Worm (Caenorhabditis elegans) whole organism, L2 larva: ENCODE measurements around the gene T20D3.6.
A peak's percentile ranks its signal among the peaks of the same experiment; 100 is the strongest.

ENCODE experiments used
- C34F6.9 ChIP-seq: fragments of 150-350 bp; optimal IDR thresholded peaks from 2 replicates; lab custom pipeline; 2014; ENCODE audit warnings: missing biosample characterization, missing genetic modification characterization
- F13H6.1 ChIP-seq: sonication (generic microtip); optimal IDR thresholded peaks from 2 replicates; lab custom pipeline; 2016; ENCODE audit warnings: missing genetic modification characterization, missing compliant biosample characterization
- R02D3.7 ChIP-seq: fragments of 150-350 bp; optimal IDR thresholded peaks from 2 replicates; lab custom pipeline; 2014; ENCODE audit warnings: missing biosample characterization, missing genetic modification characterization
- Y55F3AM.14 ChIP-seq: fragments of 200-800 bp; sonication (Bioruptor generic); optimal IDR thresholded peaks from 2 replicates; lab custom pipeline; 2018; ENCODE audit warnings: mild to moderate bottlenecking, missing genetic modification characterization, missing compliant biosample characterization
- alr-1 ChIP-seq: fragments of 150-350 bp; optimal IDR thresholded peaks from 2 replicates; lab custom pipeline; 2014; ENCODE audit warnings: missing biosample characterization, missing genetic modification characterization
- ama-1 ChIP-seq: fragments of 150-350 bp; optimal IDR thresholded peaks from 2 replicates; lab custom pipeline; 2018; ENCODE audit warnings: inconsistent platforms
- blmp-1 ChIP-seq: sonication (generic microtip); optimal IDR thresholded peaks from 2 replicates; lab custom pipeline; 2017; ENCODE audit warnings: missing genetic modification characterization, mild to moderate bottlenecking, missing compliant biosample characterization, antibody characterized with exemption, moderate library complexity; ENCODE audit not compliant: insufficient read depth
- ceh-82 ChIP-seq: fragments of 150-350 bp; optimal IDR thresholded peaks from 2 replicates; lab custom pipeline; 2014; ENCODE audit warnings: missing biosample characterization, missing genetic modification characterization
- crh-2 ChIP-seq: sonication (generic microtip); optimal IDR thresholded peaks from 2 replicates; lab custom pipeline; 2017; ENCODE audit warnings: missing biosample characterization, missing genetic modification characterization
- dmd-4 ChIP-seq: sonication (generic microtip); optimal IDR thresholded peaks from 2 replicates; lab custom pipeline; 2017; ENCODE audit warnings: missing biosample characterization, missing genetic modification characterization
- egl-27 ChIP-seq: sonication (generic microtip); optimal IDR thresholded peaks from 3 replicates; lab custom pipeline; 2017; ENCODE audit warnings: missing biosample characterization, missing genetic modification reagents, missing genetic modification characterization
- elt-1 ChIP-seq: fragments of 150-350 bp; optimal IDR thresholded peaks from 2 replicates; lab custom pipeline; 2014; ENCODE audit warnings: missing biosample characterization, missing genetic modification characterization
- fos-1 ChIP-seq: fragments of 150-350 bp; optimal IDR thresholded peaks from 2 replicates; lab custom pipeline; 2014; ENCODE audit warnings: missing biosample characterization, missing genetic modification characterization
- gmeb-1 ChIP-seq: fragments of 150-350 bp; optimal IDR thresholded peaks from 2 replicates; lab custom pipeline; 2014; ENCODE audit warnings: missing biosample characterization, missing genetic modification characterization
- lin-11 ChIP-seq: fragments of 150-350 bp; sonication (generic microtip); optimal IDR thresholded peaks from 2 replicates; lab custom pipeline; 2014; ENCODE audit warnings: missing biosample characterization, missing genetic modification characterization, inconsistent platforms, mixed read lengths
- lin-13 ChIP-seq: fragments of 150-350 bp; optimal IDR thresholded peaks from 2 replicates; lab custom pipeline; 2014; ENCODE audit warnings: missing biosample characterization, missing genetic modification reagents, missing genetic modification characterization
- lsy-2 ChIP-seq, 2 experiments: fragments of 150-350 bp in 1 of 2; sonication (generic microtip) in 1 of 2; optimal IDR thresholded peaks; 2 replicates each; lab custom pipeline; 2014 to 2017; ENCODE audit warnings: missing biosample characterization in 2 of 2, missing genetic modification characterization in 2 of 2
- mab-5 ChIP-seq: fragments of 150-350 bp; optimal IDR thresholded peaks from 2 replicates; lab custom pipeline; 2014; ENCODE audit warnings: missing biosample characterization, missing genetic modification characterization
- mdl-1 ChIP-seq, 2 experiments: fragments of 150-350 bp in 1 of 2; sonication (generic microtip) in 1 of 2; optimal IDR thresholded peaks; 2 replicates each; lab custom pipeline; 2017; ENCODE audit warnings: missing biosample characterization in 2 of 2, missing genetic modification characterization in 2 of 2
- nhr-11 ChIP-seq: fragments of 150-350 bp; optimal IDR thresholded peaks from 2 replicates; lab custom pipeline; 2014; ENCODE audit warnings: missing biosample characterization, missing genetic modification characterization
- nhr-129 ChIP-seq: fragments of 150-350 bp; optimal IDR thresholded peaks from 2 replicates; lab custom pipeline; 2014; ENCODE audit warnings: missing biosample characterization, missing genetic modification characterization
- nhr-237 ChIP-seq: fragments of 150-350 bp; optimal IDR thresholded peaks from 2 replicates; lab custom pipeline; 2014; ENCODE audit warnings: missing biosample characterization, missing genetic modification characterization
- nhr-25 ChIP-seq: fragments of 150-350 bp; sonication (generic microtip); optimal IDR thresholded peaks from 3 replicates; lab custom pipeline; 2014; ENCODE audit warnings: missing biosample characterization, missing genetic modification characterization
- nhr-77 ChIP-seq: fragments of 150-350 bp; optimal IDR thresholded peaks from 2 replicates; lab custom pipeline; 2014; ENCODE audit warnings: missing biosample characterization, missing genetic modification characterization
- peb-1 ChIP-seq: fragments of 150-350 bp; optimal IDR thresholded peaks from 2 replicates; lab custom pipeline; 2014; ENCODE audit warnings: missing biosample characterization, missing genetic modification characterization
- skn-1 ChIP-seq: sonication (generic microtip); optimal IDR thresholded peaks from 2 replicates; lab custom pipeline; 2017; ENCODE audit warnings: missing biosample characterization, missing genetic modification characterization
- sma-3 ChIP-seq: sonication (generic microtip); optimal IDR thresholded peaks from 2 replicates; lab custom pipeline; 2016; ENCODE audit warnings: missing genetic modification reagents, missing genetic modification characterization, missing compliant biosample characterization
- sma-9 ChIP-seq, 2 experiments: fragments of 150-350 bp in 1 of 2; sonication (generic microtip) in 1 of 2; optimal IDR thresholded peaks; 2 replicates each; lab custom pipeline; 2014 to 2016; ENCODE audit warnings: missing genetic modification characterization in 2 of 2, mild to moderate bottlenecking in 1 of 2, missing biosample characterization in 1 of 2, missing compliant biosample characterization in 1 of 2, missing genetic modification reagents in 1 of 2, moderate library complexity in 1 of 2
- snpc-4 ChIP-seq: fragments of 150-350 bp; optimal IDR thresholded peaks from 2 replicates; lab custom pipeline; 2014; ENCODE audit warnings: missing biosample characterization, missing genetic modification characterization
- unc-55 ChIP-seq: fragments of 150-350 bp; sonication (generic microtip); optimal IDR thresholded peaks from 3 replicates; lab custom pipeline; 2014; ENCODE audit warnings: missing biosample characterization, missing genetic modification reagents, missing genetic modification characterization
- unc-62 ChIP-seq: fragments of 150-350 bp; optimal IDR thresholded peaks from 2 replicates; lab custom pipeline; 2014; ENCODE audit warnings: missing biosample characterization, missing genetic modification reagents, missing genetic modification characterization
- zag-1 ChIP-seq: fragments of 150-350 bp; optimal IDR thresholded peaks from 2 replicates; lab custom pipeline; 2014; ENCODE audit warnings: missing biosample characterization, missing genetic modification characterization
- ztf-1 ChIP-seq: fragments of 200-800 bp; sonication (Bioruptor generic); conservative IDR thresholded peaks from 2 replicates; pipeline ENCODE4 v1.3.6; 2022; ENCODE audit warnings: missing genetic modification characterization, missing compliant biosample characterization
- ztf-11 ChIP-seq: sonication (generic microtip); optimal IDR thresholded peaks from 2 replicates; lab custom pipeline; 2017; ENCODE audit warnings: missing biosample characterization, missing genetic modification characterization

The T20D3.6 gene

DNA sequence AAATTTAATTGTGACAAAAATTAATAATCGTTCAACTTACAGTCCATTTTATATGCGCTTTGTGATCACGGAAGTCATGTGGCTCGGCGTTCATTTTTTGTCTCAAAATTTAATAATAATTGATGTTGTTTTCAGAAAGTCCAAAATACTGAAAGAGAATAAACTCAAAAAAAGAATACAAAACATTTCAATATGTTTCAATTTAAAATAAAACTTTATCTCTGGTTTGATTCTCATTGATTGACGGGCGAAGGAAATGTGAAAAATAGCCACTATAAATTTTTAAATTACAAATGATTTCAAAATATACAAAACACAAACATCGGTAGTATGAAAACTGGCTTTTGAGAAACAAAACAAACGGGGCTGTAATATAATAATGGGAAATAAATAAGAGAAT, at the start of gene T20D3.6:
Gene T20D3.6 (minus strand): TSS at position 101 of the 400 bp plus-strand sequence.
- no peak for TF ChIP-seq alr-1 (tag; lab: Kevin White, UChicago)
- TF ChIP-seq ceh-82 (tag; lab: Kevin White, UChicago): no peak
- TF ChIP-seq ztf-1 (GFP tag; lab: Robert Waterston, UW): no peak

DNA sequence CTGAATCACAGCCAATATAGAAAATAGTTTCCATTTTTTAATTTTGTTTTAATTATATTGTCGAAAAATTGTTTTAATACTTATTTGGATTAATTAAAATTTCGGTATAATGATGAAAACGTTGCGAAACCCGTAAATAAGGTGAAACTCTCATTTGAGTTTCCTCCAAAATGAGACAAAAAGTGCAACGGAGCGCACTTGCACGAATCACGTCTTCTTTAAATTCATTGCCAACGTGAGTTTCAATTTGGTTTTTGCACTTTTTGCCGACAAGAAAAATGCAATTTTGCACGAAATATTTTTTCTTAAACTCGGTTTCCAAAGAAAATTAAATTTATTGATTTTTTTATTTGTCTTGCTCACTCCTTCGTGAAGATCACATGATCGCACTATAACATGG, 46.9 kb upstream of the T20D3.6 start, which contains the start of gene daf-15:
Gene daf-15 (plus strand): TSS at position 171 of the 400 bp plus-strand sequence.
- TF ChIP-seq nhr-25 (tag; lab: Kevin White, UChicago) (peak; percentile 11), fos-1 (tag; lab: Kevin White, UChicago) (peak; percentile 31), sma-9 (GFP tag; optimal IDR thresholded peaks at IDR 0.05; lab: Kevin White, UChicago) (peak; percentile 36), sma-9 (tag; optimal IDR thresholded peaks at IDR 0.05; lab: Kevin White, UChicago) (no peak), zag-1 (tag; lab: Kevin White, UChicago) (no peak), mab-5 (tag; lab: Kevin White, UChicago) (no peak), crh-2 (peak; percentile 64), unc-62 (GFP tag; lab: Kevin White, UChicago) (no peak), gmeb-1 (peak; percentile 96), ceh-82 (tag; lab: Kevin White, UChicago) (no peak), Y55F3AM.14 (GFP tag; lab: Kevin White, UChicago) (no peak), elt-1 (tag; lab: Kevin White, UChicago) (no peak), C34F6.9 (tag; lab: Kevin White, UChicago) (peak; percentile 64), sma-3 (GFP tag; lab: Kevin White, UChicago) (peak; percentile 56), lin-11 (tag; lab: Kevin White, UChicago) (no peak), unc-55 (GFP tag; lab: Kevin White, UChicago) (peak; percentile 93), lsy-2 (tag; optimal IDR thresholded peaks at IDR 0.05; lab: Kevin White, UChicago) (peak; percentile 37 to 76), ama-1 (lab: Kevin White, UChicago) (no peak), R02D3.7 (tag; lab: Kevin White, UChicago) (no peak), snpc-4 (tag; lab: Kevin White, UChicago) (peak; percentile 47), blmp-1 (no peak), F13H6.1 (tag; lab: Kevin White, UChicago) (peak; percentile 26), nhr-11 (tag; lab: Kevin White, UChicago) (no peak)

DNA sequence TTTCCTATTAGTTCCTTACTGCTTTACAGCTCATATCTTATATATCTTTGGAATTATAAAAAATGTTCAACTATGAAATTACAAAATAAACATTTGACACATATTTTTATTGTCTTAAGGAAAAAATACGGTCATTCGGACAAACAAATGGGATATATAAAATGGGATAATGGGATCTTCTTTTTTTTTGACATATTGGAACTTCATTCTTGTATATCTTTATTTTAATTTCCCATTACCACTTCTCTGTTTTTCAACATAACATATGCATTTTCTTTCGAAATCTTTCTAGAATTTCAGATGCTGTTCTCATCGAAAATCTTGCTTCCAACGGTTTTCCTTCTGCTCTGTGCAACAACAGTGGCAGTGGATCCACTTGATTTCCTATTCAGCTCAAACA, 45.7 kb upstream of the T20D3.6 start, which contains the start of gene C10C5.7:
Gene C10C5.7 (plus strand): TSS at position 301 of the 400 bp plus-strand sequence.
- TF ChIP-seq unc-62 (GFP tag; lab: Kevin White, UChicago) (no peak), ama-1 (lab: Kevin White, UChicago) (no peak), sma-9 (GFP tag; optimal IDR thresholded peaks at IDR 0.05; lab: Kevin White, UChicago) (no peak), sma-9 (tag; optimal IDR thresholded peaks at IDR 0.05; lab: Kevin White, UChicago) (no peak), unc-55 (GFP tag; lab: Kevin White, UChicago) (no peak)

DNA sequence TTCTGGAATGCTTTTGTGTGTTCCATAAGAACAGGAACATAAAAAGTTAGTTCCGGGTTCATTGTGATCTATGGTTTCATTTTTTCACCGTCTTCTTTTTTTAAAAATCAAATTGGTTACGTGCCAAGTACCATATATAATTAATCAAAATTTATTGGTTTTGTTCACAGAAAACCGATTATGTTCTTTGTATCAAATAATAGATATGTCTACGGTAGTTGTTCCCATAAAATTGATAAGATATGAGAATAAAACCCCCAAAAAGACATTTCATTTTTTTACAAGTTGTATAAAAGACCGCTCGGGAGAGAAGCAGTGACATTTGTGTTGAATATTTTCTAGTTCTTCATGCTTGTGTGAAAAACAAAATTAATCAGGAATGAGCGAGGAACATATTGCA, 42.0 kb upstream of the T20D3.6 start, which contains the start of gene C10C5.5:
Gene C10C5.5 (plus strand): TSS at position 301 of the 400 bp plus-strand sequence.
- no peak for TF ChIP-seq egl-27 (tag; lab: Kevin White, UChicago)
- no peak for TF ChIP-seq mab-5 (tag; lab: Kevin White, UChicago)
- no peak for TF ChIP-seq nhr-129
- no peak for TF ChIP-seq lin-13 (GFP tag; lab: Kevin White, UChicago)
- TF ChIP-seq lin-11 (tag; lab: Kevin White, UChicago): no peak
- TF ChIP-seq mdl-1 (tag; optimal IDR thresholded peaks at IDR 0.05; lab: Kevin White, UChicago): no peak
- no peak for TF ChIP-seq unc-55 (GFP tag; lab: Kevin White, UChicago)
- no peak for TF ChIP-seq snpc-4 (tag; lab: Kevin White, UChicago)
- no peak for TF ChIP-seq F13H6.1 (tag; lab: Kevin White, UChicago)
- TF ChIP-seq R02D3.7 (tag; lab: Kevin White, UChicago): no peak
- TF ChIP-seq nhr-237 (tag; lab: Kevin White, UChicago): no peak
- no peak for TF ChIP-seq ztf-1 (GFP tag; lab: Robert Waterston, UW)
- TF ChIP-seq peb-1 (tag; lab: Kevin White, UChicago): no peak
- TF ChIP-seq nhr-77 (tag; lab: Kevin White, UChicago): no peak
- no peak for TF ChIP-seq dmd-4
- no peak for TF ChIP-seq Y55F3AM.14 (GFP tag; lab: Kevin White, UChicago)
- TF ChIP-seq sma-9 (GFP tag; optimal IDR thresholded peaks at IDR 0.05; lab: Kevin White, UChicago): no peak
- TF ChIP-seq sma-9 (tag; optimal IDR thresholded peaks at IDR 0.05; lab: Kevin White, UChicago): no peak
- no peak for TF ChIP-seq skn-1 (tag; lab: Kevin White, UChicago)
- TF ChIP-seq ztf-11 (tag; lab: Kevin White, UChicago): no peak
- no peak for TF ChIP-seq unc-62 (GFP tag; lab: Kevin White, UChicago)
- TF ChIP-seq, all 48 proteins: peak for 0
